Fruit fly (Drosophila melanogaster) whole organism, pupa: ENCODE data around the gene mthl8.

Source experiments
- CG14655 ChIP-seq: fragments of 200-800 bp; sonication (Bioruptor generic); optimal IDR thresholded peaks from 3 replicates; lab custom pipeline; 2017; ENCODE audit warnings: mild to moderate bottlenecking, missing biosample characterization, missing genetic modification reagents, missing genetic modification characterization
- CG15710 ChIP-seq: fragments of 200-800 bp; sonication (Bioruptor generic); optimal IDR thresholded peaks from 2 replicates; lab custom pipeline; 2018; ENCODE audit warnings: missing biosample characterization, mild to moderate bottlenecking, missing genetic modification characterization, moderate library complexity
- CG17806 ChIP-seq: fragments of 200-800 bp; sonication (Bioruptor generic); optimal IDR thresholded peaks from 2 replicates; lab custom pipeline; 2018; ENCODE audit warnings: missing biosample characterization, mild to moderate bottlenecking, missing genetic modification characterization, moderate library complexity
- Pif1A ChIP-seq: fragments of 200-800 bp; sonication (Bioruptor generic); optimal IDR thresholded peaks from 3 replicates; lab custom pipeline; 2016; ENCODE audit warnings: missing biosample characterization, missing genetic modification characterization
- Snoo ChIP-seq: fragments of 200-800 bp; sonication (Bioruptor generic); optimal IDR thresholded peaks from 3 replicates; lab custom pipeline; 2017; ENCODE audit warnings: missing biosample characterization, mild to moderate bottlenecking, missing genetic modification characterization, inconsistent platforms

- no peak for TF ChIP-seq Snoo (tag; lab: Kevin White, UChicago)
- no peak for TF ChIP-seq CG15710 (tag; lab: Kevin White, UChicago)
- no peak for TF ChIP-seq CG17806
- TF ChIP-seq CG14655 (GFP tag; lab: Kevin White, UChicago): no peak
- TF ChIP-seq Pif1A: no peak
Measured at dm6 chr3L:60491-60890, 38.3 kb downstream of the mthl8 start.
